Worm (Caenorhabditis elegans): ENCODE measurements around the gene srg-66.

DNA sequence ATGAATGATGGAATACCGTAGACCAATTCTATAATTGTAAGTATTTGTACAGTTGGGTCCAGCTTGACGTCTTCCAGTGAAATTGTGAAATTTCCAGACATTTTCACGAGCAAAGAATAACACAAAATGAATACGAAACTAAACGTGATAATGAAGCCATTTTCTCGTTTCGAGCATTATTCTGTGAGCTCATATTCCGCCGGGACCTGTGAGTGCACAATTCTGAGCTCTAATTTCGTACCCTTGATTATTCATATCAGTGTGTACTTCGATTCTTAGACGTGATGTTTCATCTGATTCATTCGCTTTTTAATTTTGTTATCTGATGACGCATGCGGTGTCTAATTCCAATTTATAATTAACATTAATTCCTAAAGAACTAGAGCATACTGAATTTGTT lies at the start of gene srg-66:
- no peak for TF ChIP-seq skn-1 (tag; optimal IDR thresholded peaks at IDR 0.05)
- no peak for TF ChIP-seq nhr-77 (tag; optimal IDR thresholded peaks at IDR 0.05)
